Fruit fly (Drosophila melanogaster) whole organism, embryonic: ENCODE data around the gene ida.
A peak's percentile ranks its signal among the peaks of the same experiment; 100 is the strongest.

Experiments used
- Adf1 ChIP-seq: fragments of 200-800 bp; sonication (Bioruptor generic); IDR thresholded peaks from 2 replicates; pipeline ENCODE4 v1.3.6; 2022; ENCODE audit warnings: missing biosample characterization, missing genetic modification characterization
- B-H1 ChIP-seq: fragments of 200-800 bp; sonication (Bioruptor generic); IDR thresholded peaks from 3 replicates; pipeline ENCODE4 v1.3.6; 2022; ENCODE audit warnings: missing biosample characterization, missing genetic modification characterization
- BtbVII ChIP-seq: fragments of 200-800 bp; sonication (Bioruptor generic); optimal IDR thresholded peaks from 3 replicates; lab custom pipeline; 2017; ENCODE audit warnings: missing biosample characterization, mild to moderate bottlenecking, missing genetic modification characterization
- CG10565 ChIP-seq: fragments of 200-800 bp; sonication (Bioruptor generic); optimal IDR thresholded peaks from 3 replicates; lab custom pipeline; 2016; ENCODE audit warnings: missing biosample characterization, mild to moderate bottlenecking, missing genetic modification characterization
- CG12155 ChIP-seq: fragments of 200-800 bp; sonication (Bioruptor generic); optimal IDR thresholded peaks from 3 replicates; lab custom pipeline; 2016; ENCODE audit warnings: missing biosample characterization, missing genetic modification characterization
- CG14965 ChIP-seq: fragments of 200-800 bp; sonication (Bioruptor generic); optimal IDR thresholded peaks from 2 replicates; lab custom pipeline; 2016; ENCODE audit warnings: missing biosample characterization, missing genetic modification characterization, borderline replicate concordance
- CG15011 ChIP-seq: fragments of 200-800 bp; sonication (Bioruptor generic); optimal IDR thresholded peaks from 3 replicates; lab custom pipeline; 2018; ENCODE audit warnings: missing biosample characterization, mild to moderate bottlenecking, missing genetic modification characterization
- CG18476 ChIP-seq: fragments of 200-800 bp; sonication (Bioruptor generic); optimal IDR thresholded peaks from 2 replicates; lab custom pipeline; 2016; ENCODE audit warnings: missing biosample characterization, mild to moderate bottlenecking, missing genetic modification characterization
- CG18764 ChIP-seq: fragments of 200-800 bp; sonication (Bioruptor generic); optimal IDR thresholded peaks from 3 replicates; lab custom pipeline; 2016; ENCODE audit warnings: missing biosample characterization, missing genetic modification characterization
- CG2199 ChIP-seq: fragments of 200-800 bp; sonication (Bioruptor generic); IDR thresholded peaks from 3 replicates; pipeline ENCODE4 v1.3.6; 2022; ENCODE audit warnings: missing biosample characterization, missing genetic modification characterization
- CG2889 ChIP-seq: fragments of 200-800 bp; sonication (Bioruptor generic); IDR thresholded peaks from 3 replicates; pipeline ENCODE4 v1.3.6; 2022; ENCODE audit warnings: missing biosample characterization, missing genetic modification characterization
- CG31365 ChIP-seq: fragments of 200-800 bp; sonication (Bioruptor generic); optimal IDR thresholded peaks from 2 replicates; lab custom pipeline; 2018; ENCODE audit warnings: missing biosample characterization, mild to moderate bottlenecking, missing genetic modification characterization
- CG3407 ChIP-seq: fragments of 200-800 bp; sonication (Bioruptor generic); optimal IDR thresholded peaks from 2 replicates; lab custom pipeline; 2018; ENCODE audit warnings: missing biosample characterization, mild to moderate bottlenecking, missing genetic modification characterization
- CG34224 ChIP-seq: fragments of 200-800 bp; sonication (Bioruptor generic); IDR thresholded peaks from 3 replicates; pipeline ENCODE4 v1.3.6; 2022; ENCODE audit warnings: missing biosample characterization, missing genetic modification characterization; ENCODE audit not compliant: partially characterized antibody
- CG4360 ChIP-seq: fragments of 200-800 bp; sonication (Bioruptor generic); IDR thresholded peaks from 2 replicates; pipeline ENCODE4 v1.3.6; 2022; ENCODE audit warnings: missing biosample characterization, missing genetic modification characterization
- CG43689 ChIP-seq: fragments of 200-800 bp; sonication (Bioruptor generic); IDR thresholded peaks from 2 replicates; pipeline ENCODE4 v1.3.6; 2022; ENCODE audit warnings: missing biosample characterization, missing genetic modification characterization
- CG6765 ChIP-seq: fragments of 200-800 bp; sonication (Bioruptor generic); optimal IDR thresholded peaks from 3 replicates; lab custom pipeline; 2017; ENCODE audit warnings: missing biosample characterization, mild to moderate bottlenecking, missing genetic modification characterization
- CG6813 ChIP-seq: fragments of 200-800 bp; sonication (Bioruptor generic); optimal IDR thresholded peaks from 2 replicates; lab custom pipeline; 2017; ENCODE audit warnings: missing biosample characterization, missing genetic modification characterization, mild to moderate bottlenecking, moderate library complexity, missing genetic modification reagents
- CG9817 ChIP-seq: fragments of 200-800 bp; sonication (Bioruptor generic); optimal IDR thresholded peaks from 2 replicates; lab custom pipeline; 2018; ENCODE audit warnings: missing biosample characterization, mild to moderate bottlenecking, missing genetic modification characterization, moderate library complexity
- Dad ChIP-seq: fragments of 200-800 bp; sonication (Bioruptor generic); optimal IDR thresholded peaks from 3 replicates; lab custom pipeline; 2016; ENCODE audit warnings: missing biosample characterization, missing genetic modification characterization
- Drgx ChIP-seq: fragments of 200-800 bp; sonication (Bioruptor generic); IDR thresholded peaks from 2 replicates; pipeline ENCODE4 v1.3.6; 2022; ENCODE audit warnings: missing biosample characterization, missing genetic modification characterization
- Fer2 ChIP-seq: fragments of 200-800 bp; sonication (Bioruptor generic); optimal IDR thresholded peaks from 2 replicates; lab custom pipeline; 2018; ENCODE audit warnings: missing biosample characterization, mild to moderate bottlenecking, missing genetic modification characterization, moderate library complexity
- H15 ChIP-seq: fragments of 200-800 bp; sonication (Bioruptor generic); IDR thresholded peaks from 3 replicates; pipeline ENCODE4 v1.3.6; 2022; ENCODE audit warnings: missing biosample characterization, missing genetic modification characterization
- MESR4 ChIP-seq: fragments of 200-800 bp; sonication (Bioruptor generic); optimal IDR thresholded peaks from 2 replicates; lab custom pipeline; 2018; ENCODE audit warnings: missing biosample characterization, mild to moderate bottlenecking, missing genetic modification characterization, moderate library complexity
- Med ChIP-seq: fragments of 200-800 bp; sonication (Bioruptor generic); peaks from one replicate; lab custom pipeline; 2016; ENCODE audit warnings: missing biosample characterization, missing genetic modification characterization, mild to moderate bottlenecking, inconsistent platforms, moderate library complexity
- NC2α ChIP-seq: fragments of 200-800 bp; sonication (Bioruptor generic); optimal IDR thresholded peaks from 2 replicates; lab custom pipeline; 2016; ENCODE audit warnings: missing biosample characterization, missing genetic modification characterization
- Rfx ChIP-seq: fragments of 200-800 bp; sonication (Bioruptor generic); IDR thresholded peaks from 2 replicates; pipeline ENCODE4 v1.3.6; 2022; ENCODE audit warnings: missing biosample characterization, missing genetic modification characterization
- Sry-β ChIP-seq: fragments of 200-800 bp; sonication (Bioruptor generic); optimal IDR thresholded peaks from 2 replicates; lab custom pipeline; 2018; ENCODE audit warnings: missing biosample characterization, mild to moderate bottlenecking, missing genetic modification characterization, moderate library complexity
- Tbp ChIP-seq: fragments of >200 bp; optimal IDR thresholded peaks from 2 replicates; lab custom pipeline; 2018; ENCODE audit warnings: missing biosample characterization, missing genetic modification characterization
- Vsx1 ChIP-seq: fragments of 200-800 bp; sonication (Bioruptor generic); optimal IDR thresholded peaks from 2 replicates; lab custom pipeline; 2017; ENCODE audit warnings: missing biosample characterization, mild to moderate bottlenecking, missing genetic modification characterization, missing genetic modification reagents
- Xbp1 ChIP-seq: fragments of 200-800 bp; sonication (Bioruptor generic); optimal IDR thresholded peaks from 3 replicates; lab custom pipeline; 2016; ENCODE audit warnings: missing biosample characterization, mild to moderate bottlenecking, missing genetic modification characterization
- chinmo ChIP-seq: fragments of 200-800 bp; sonication (Bioruptor generic); IDR thresholded peaks from 4 replicates; pipeline ENCODE4 v1.3.6; 2022; ENCODE audit warnings: missing biosample characterization, missing genetic modification characterization; ENCODE audit not compliant: partially characterized antibody
- chn ChIP-seq: fragments of 200-800 bp; sonication (Bioruptor generic); optimal IDR thresholded peaks from 2 replicates; lab custom pipeline; 2016; ENCODE audit warnings: missing biosample characterization, missing genetic modification characterization
- ci ChIP-seq: fragments of 200-800 bp; sonication (Bioruptor generic); IDR thresholded peaks from 3 replicates; pipeline ENCODE4 v1.3.6; 2022; ENCODE audit warnings: missing biosample characterization, missing genetic modification characterization
- en ChIP-seq: fragments of 200-800 bp; sonication (Bioruptor generic); optimal IDR thresholded peaks from 2 replicates; lab custom pipeline; 2016; ENCODE audit warnings: missing biosample characterization, missing genetic modification characterization
- fd64A ChIP-seq: fragments of 200-800 bp; sonication (Bioruptor generic); optimal IDR thresholded peaks from 3 replicates; lab custom pipeline; 2018; ENCODE audit warnings: missing biosample characterization, mild to moderate bottlenecking, missing genetic modification characterization
- jing ChIP-seq: fragments of 200-800 bp; sonication (Bioruptor generic); optimal IDR thresholded peaks from 2 replicates; lab custom pipeline; 2018; ENCODE audit warnings: missing biosample characterization, mild to moderate bottlenecking, missing genetic modification characterization
- lmd ChIP-seq: fragments of 200-800 bp; sonication (Bioruptor generic); IDR thresholded peaks from 2 replicates; pipeline ENCODE4 v1.3.6; 2022; ENCODE audit warnings: missing biosample characterization, missing genetic modification characterization
- lola ChIP-seq, 3 experiments: fragments of >200 bp in 2 of 3; fragments of 200-800 bp in 1 of 3; sonication (Bioruptor generic) in 1 of 3; optimal IDR thresholded peaks; 2 replicates each; lab custom pipeline; 2017 to 2019; ENCODE audit warnings: missing biosample characterization in 3 of 3, missing genetic modification characterization in 3 of 3, mild to moderate bottlenecking in 1 of 3, moderate library complexity in 1 of 3
- odd ChIP-seq: fragments of 200-800 bp; sonication (Bioruptor generic); optimal IDR thresholded peaks from 2 replicates; lab custom pipeline; 2017; ENCODE audit warnings: missing biosample characterization, mild to moderate bottlenecking, missing genetic modification characterization
- phol ChIP-seq: fragments of 200-800 bp; sonication (Bioruptor generic); optimal IDR thresholded peaks from 3 replicates; lab custom pipeline; 2018; ENCODE audit warnings: missing biosample characterization, mild to moderate bottlenecking, missing genetic modification characterization, moderate library complexity
- ranshi ChIP-seq: fragments of 200-800 bp; sonication (Bioruptor generic); IDR thresholded peaks from 2 replicates; pipeline ENCODE4 v1.3.6; 2022; ENCODE audit warnings: missing biosample characterization, missing genetic modification characterization
- repo ChIP-seq: fragments of 200-800 bp; sonication (Bioruptor generic); optimal IDR thresholded peaks from 2 replicates; lab custom pipeline; 2016; ENCODE audit warnings: missing biosample characterization, missing genetic modification characterization
- salm ChIP-seq: fragments of 200-800 bp; sonication (Bioruptor generic); optimal IDR thresholded peaks from 2 replicates; lab custom pipeline; 2018; ENCODE audit warnings: missing biosample characterization, mild to moderate bottlenecking, missing genetic modification characterization
- sqz ChIP-seq: fragments of 200-800 bp; sonication (Bioruptor generic); optimal IDR thresholded peaks from 3 replicates; lab custom pipeline; 2018; ENCODE audit warnings: missing biosample characterization, mild to moderate bottlenecking, missing genetic modification characterization
- tgo ChIP-seq: fragments of 200-800 bp; sonication (Bioruptor generic); IDR thresholded peaks from 3 replicates; pipeline ENCODE4 v1.3.6; 2022; ENCODE audit warnings: missing biosample characterization, missing genetic modification characterization
- tna ChIP-seq: fragments of 200-800 bp; sonication (Bioruptor generic); IDR thresholded peaks from 2 replicates; pipeline ENCODE4 v1.3.6; 2022; ENCODE audit warnings: missing biosample characterization, missing genetic modification characterization; ENCODE audit not compliant: partially characterized antibody
- unpg ChIP-seq: fragments of 200-800 bp; sonication (Bioruptor generic); optimal IDR thresholded peaks from 3 replicates; lab custom pipeline; 2018; ENCODE audit warnings: missing biosample characterization, mild to moderate bottlenecking, missing genetic modification characterization, moderate library complexity
- wek ChIP-seq: fragments of 200-800 bp; sonication (Bioruptor generic); optimal IDR thresholded peaks from 3 replicates; lab custom pipeline; 2018; ENCODE audit warnings: missing biosample characterization, mild to moderate bottlenecking, missing genetic modification characterization, moderate library complexity

ida gene

dm6 chr3L:3928205-3928942 lies 23.2 kb downstream of the ida start (continued):
- TF ChIP-seq lola (GFP tag; optimal IDR thresholded peaks at IDR 0.05; lab: Kevin White, UChicago), result no peak
- peak; percentile 76; the same call in 2 of the 3 replicates for TF ChIP-seq H15 (GFP tag; lab: Robert Waterston, UW)
- peak; percentile 92 for TF ChIP-seq ci (GFP tag; lab: Robert Waterston, UW)
- peak; percentile 81 for TF ChIP-seq Adf1 (GFP tag; lab: Robert Waterston, UW)
- TF ChIP-seq CG6813 (GFP tag; lab: Kevin White, UChicago), result peak; percentile 77
- TF ChIP-seq tna (GFP tag; lab: Robert Waterston, UW), result no peak
- no peak for TF ChIP-seq CG2199
- no peak for TF ChIP-seq Sry-β
- peak; percentile 57 for TF ChIP-seq CG14965 (GFP tag; lab: Kevin White, UChicago)
- TF ChIP-seq phol (tag; lab: Kevin White, UChicago), result peak; percentile 64
- peak; percentile 9 for TF ChIP-seq MESR4 (GFP tag; lab: Kevin White, UChicago)
- TF ChIP-seq CG18476, result peak; percentile 78
- no peak for TF ChIP-seq CG10565 (GFP tag; lab: Kevin White, UChicago)
- no peak for TF ChIP-seq chinmo (GFP tag; lab: Robert Waterston, UW)
- peak; percentile 56 for TF ChIP-seq wek (GFP tag; lab: Kevin White, UChicago)
- peak; percentile 88 for TF ChIP-seq CG12155 (GFP tag; lab: Kevin White, UChicago)
- TF ChIP-seq chn, result peak; percentile 84
- TF ChIP-seq repo (GFP tag; lab: Kevin White, UChicago), result peak; percentile 65
- TF ChIP-seq ranshi (GFP tag; lab: Robert Waterston, UW), result peak; percentile 85
- peak; percentile 41 for TF ChIP-seq en (GFP tag; lab: Kevin White, UChicago)
- peak; percentile 85 for TF ChIP-seq unpg (GFP tag; lab: Kevin White, UChicago)
- peak; percentile 66 for TF ChIP-seq jing (GFP tag; lab: Kevin White, UChicago)
- peak; percentile 99 for TF ChIP-seq Med (GFP tag; lab: Kevin White, UChicago)
- TF ChIP-seq tgo (GFP tag; lab: Robert Waterston, UW), result peak; percentile 87
- peak; percentile 83 for TF ChIP-seq Fer2 (tag; lab: Kevin White, UChicago)
- TF ChIP-seq Dad, result peak; percentile 72
- no peak for TF ChIP-seq CG4360
- peak; percentile 81 for TF ChIP-seq CG6765 (GFP tag; lab: Kevin White, UChicago)
- no peak for TF ChIP-seq Tbp (GFP tag; lab: Kevin White, UChicago)
- peak; percentile 86 for TF ChIP-seq Xbp1 (GFP tag; lab: Kevin White, UChicago)
- peak; percentile 51 for TF ChIP-seq CG31365 (tag; lab: Kevin White, UChicago)
- TF ChIP-seq salm, result peak; percentile 58
- TF ChIP-seq CG2889, result peak; percentile 89
- peak; percentile 53 for TF ChIP-seq NC2α (GFP tag; lab: Kevin White, UChicago)
- TF ChIP-seq Vsx1 (GFP tag; lab: Kevin White, UChicago), result peak; percentile 46
- peak; percentile 90 for TF ChIP-seq CG9817 (tag; lab: Kevin White, UChicago)
- peak; percentile 69 for TF ChIP-seq Drgx (GFP tag; lab: Robert Waterston, UW)
- TF ChIP-seq fd64A, result no peak
- TF ChIP-seq CG3407 (GFP tag; lab: Kevin White, UChicago), result peak; percentile 32
- peak; percentile 88 for TF ChIP-seq lmd (GFP tag; lab: Robert Waterston, UW)
- peak; percentile 89 for TF ChIP-seq BtbVII (GFP tag; lab: Kevin White, UChicago)
- TF ChIP-seq B-H1, result peak; percentile 69
- peak; percentile 64 for TF ChIP-seq odd (GFP tag; lab: Kevin White, UChicago)
- no peak for TF ChIP-seq CG34224 (GFP tag; lab: Robert Waterston, UW)
- peak; percentile 95 for TF ChIP-seq Rfx
- peak; percentile 84 for TF ChIP-seq CG15011 (GFP tag; lab: Kevin White, UChicago)
- TF ChIP-seq CG43689 (GFP tag; lab: Robert Waterston, UW), result peak; percentile 75
- peak; percentile 47 for TF ChIP-seq sqz (GFP tag; lab: Kevin White, UChicago)
- TF ChIP-seq CG18764 (GFP tag; lab: Kevin White, UChicago), result peak; percentile 43
